Worm (Caenorhabditis elegans): Measurements from ENCODE around the gene idpb-1.
"Not testable (repeated sequence)": the region's sequence is repeated elsewhere in the genome, so short reads cannot be mapped to it uniquely, and the experiment has no call there.

Gene idpb-1

DNA sequence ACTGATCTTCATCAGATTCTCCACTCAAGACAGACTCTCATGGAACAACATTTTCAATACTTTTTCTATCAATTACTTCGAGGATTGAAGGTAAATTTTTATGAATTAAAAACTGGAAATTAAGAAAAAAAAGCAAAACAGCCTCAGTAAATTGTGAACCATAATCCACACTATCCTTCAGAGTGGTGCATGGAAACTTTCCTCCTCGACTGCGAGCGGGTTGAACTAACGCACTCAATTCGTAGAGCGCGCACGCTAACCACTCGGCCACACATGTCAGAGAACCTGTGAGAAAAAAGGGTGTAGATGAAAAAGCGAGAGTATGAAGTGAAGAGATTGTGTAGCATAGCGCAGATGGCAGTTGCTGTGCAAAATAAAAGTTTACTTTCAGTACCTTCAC, 3.2 kb downstream of the idpb-1 start (continued):
- TF ChIP-seq lsy-2 (tag; optimal IDR thresholded peaks at IDR 0.05) (peak; percentile 71), ceh-39 (tag; optimal IDR thresholded peaks at IDR 0.05) (no peak), pha-4 (tag; optimal IDR thresholded peaks at IDR 0.05) (peak; percentile 36), nhr-2 (tag; optimal IDR thresholded peaks at IDR 0.05) (no peak), unc-39 (tag; optimal IDR thresholded peaks at IDR 0.05) (peak; percentile 22), unc-120 (tag; optimal IDR thresholded peaks at IDR 0.05; ENCODE audit: poor library complexity, severe bottlenecking) (peak; percentile 96), blmp-1 (tag; optimal IDR thresholded peaks at IDR 0.05) (peak; percentile 11), sem-2 (GFP tag; optimal IDR thresholded peaks at IDR 0.05) (peak; percentile 94), ceh-43 (GFP tag; optimal IDR thresholded peaks at IDR 0.05) (peak; percentile 93), elt-3 (tag; optimal IDR thresholded peaks at IDR 0.05) (peak; percentile 40), flh-1 (GFP tag; optimal IDR thresholded peaks at IDR 0.05) (peak; percentile 93), mls-2 (tag; optimal IDR thresholded peaks at IDR 0.05) (peak; percentile 99), nhr-12 (tag; optimal IDR thresholded peaks at IDR 0.05) (peak; percentile 72)

DNA sequence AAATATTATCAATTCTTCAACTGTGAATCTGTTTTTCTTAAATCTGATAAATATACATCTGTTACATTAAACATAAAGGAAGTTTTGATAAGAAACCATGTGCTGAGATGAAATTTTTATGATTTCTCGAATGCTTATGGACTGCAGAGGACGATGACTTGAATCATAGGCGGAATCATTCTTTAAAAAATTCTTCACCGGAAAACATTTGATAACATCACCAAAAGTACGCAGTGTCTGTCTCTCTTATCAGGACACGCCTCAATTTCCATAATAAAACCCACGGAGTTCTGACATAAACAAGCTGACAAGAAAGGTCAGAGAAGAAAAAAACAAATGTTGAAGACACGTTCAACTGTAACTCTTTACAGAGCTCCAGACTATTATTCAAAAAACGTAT, 7.9 kb downstream of the idpb-1 start, which contains the start of gene F09C12.2:
TSS of gene F09C12.2 (plus strand) at position 320 of the 400 bp plus-strand sequence.
- TF ChIP-seq mep-1 (tag; optimal IDR thresholded peaks at IDR 0.05): no peak

DNA sequence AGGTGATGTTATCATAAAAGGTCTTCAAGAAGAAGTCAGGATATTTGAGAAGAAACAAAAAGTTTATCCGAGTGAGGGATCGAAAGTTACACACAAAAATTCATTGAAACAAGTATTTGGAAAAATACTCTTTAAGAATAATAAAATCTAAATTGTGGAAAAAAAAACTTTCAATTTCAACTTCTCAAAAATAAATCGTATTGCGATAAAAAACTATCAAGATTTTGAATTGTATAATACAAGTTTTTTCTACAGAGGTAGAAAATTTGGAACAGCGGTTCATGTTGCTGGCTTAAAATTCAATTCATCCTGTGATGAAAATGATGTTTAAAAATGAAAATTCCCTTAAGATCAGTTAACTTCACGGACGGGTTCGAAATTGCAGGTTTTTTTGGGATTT, 10.3 kb downstream of the idpb-1 start, which contains the start of gene F09C12.8:
TSS of gene F09C12.8 (plus strand) at position 301 of the 400 bp plus-strand sequence.
- TF ChIP-seq tbx-8 (GFP tag; optimal IDR thresholded peaks at IDR 0.05): no peak
- TF ChIP-seq nhr-76 (tag; optimal IDR thresholded peaks at IDR 0.05): no peak
- no peak for TF ChIP-seq zip-8 (tag; optimal IDR thresholded peaks at IDR 0.05)
- no peak for TF ChIP-seq ceh-83 (GFP tag; optimal IDR thresholded peaks at IDR 0.05)
- TF ChIP-seq ceh-43 (GFP tag; optimal IDR thresholded peaks at IDR 0.05): no peak
- TF ChIP-seq nhr-28 (tag; optimal IDR thresholded peaks at IDR 0.05): no peak
- no peak for TF ChIP-seq cnd-1 (tag; optimal IDR thresholded peaks at IDR 0.05)
- TF ChIP-seq lsy-2 (tag; optimal IDR thresholded peaks at IDR 0.05): no peak
- TF ChIP-seq nhr-12 (tag; optimal IDR thresholded peaks at IDR 0.05): no peak
- no peak for TF ChIP-seq ceh-39 (tag; optimal IDR thresholded peaks at IDR 0.05)
- TF ChIP-seq ces-1 (GFP tag; optimal IDR thresholded peaks at IDR 0.05): no peak
- no peak for TF ChIP-seq M03D4.4 (tag; optimal IDR thresholded peaks at IDR 0.05)
- TF ChIP-seq lin-13 (tag; optimal IDR thresholded peaks at IDR 0.05): no peak
- TF ChIP-seq drap-1 (GFP tag; optimal IDR thresholded peaks at IDR 0.05): no peak

DNA sequence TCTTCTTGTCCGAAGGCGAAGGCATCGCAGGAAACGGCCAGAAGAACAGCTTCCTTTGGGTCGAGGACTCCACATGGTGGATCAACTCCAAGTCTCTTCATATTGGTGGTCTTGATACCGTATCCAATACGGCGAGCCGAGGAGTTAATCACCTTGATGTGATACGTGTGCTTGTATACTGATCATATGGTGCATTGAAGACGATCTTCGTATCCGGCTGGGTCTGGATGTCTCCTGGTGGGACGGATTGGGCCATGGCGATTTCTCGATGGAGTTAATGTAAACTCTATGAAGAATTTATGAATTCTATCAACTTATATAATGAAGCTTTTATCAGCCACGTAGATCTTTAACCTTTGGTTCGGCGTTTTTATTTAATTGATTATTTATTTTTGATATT, 13.5 kb downstream of the idpb-1 start, which contains the start of gene msp-74:
TSS of gene msp-74 (minus strand) at position 101 of the 400 bp plus-strand sequence.
- not testable (repeated sequence) for TF ChIP-seq sptf-1, M03D4.4, nhr-12 (tag; optimal IDR thresholded peaks at IDR 0.05)

DNA sequence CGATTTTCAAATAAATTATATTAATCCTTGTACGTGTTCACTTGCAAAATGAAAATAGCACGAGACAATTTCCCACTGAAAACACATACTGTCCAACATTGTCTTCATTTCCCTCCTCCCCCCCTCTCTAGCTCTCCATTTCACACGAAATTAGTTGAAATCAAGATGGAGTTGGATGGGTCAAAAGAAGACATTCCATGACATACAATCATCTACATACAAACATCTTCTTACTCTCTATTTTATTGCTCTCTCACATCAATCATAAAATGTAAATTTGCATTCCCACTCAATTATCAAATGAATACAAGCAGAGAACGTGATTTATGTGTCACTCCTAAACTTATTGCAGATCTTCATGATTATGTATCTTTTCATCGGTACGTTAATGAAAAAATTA, 13.9 kb downstream of the idpb-1 start, which contains the start of gene srsy-1:
TSS of gene srsy-1 (plus strand) at position 301 of the 400 bp plus-strand sequence.
- no peak for TF ChIP-seq nhr-2 (tag; optimal IDR thresholded peaks at IDR 0.05)
- no peak for TF ChIP-seq zip-8 (tag; optimal IDR thresholded peaks at IDR 0.05)
- TF ChIP-seq mab-5 (tag; optimal IDR thresholded peaks at IDR 0.05): no peak
- TF ChIP-seq tbx-8 (GFP tag; optimal IDR thresholded peaks at IDR 0.05): no peak
- no peak for TF ChIP-seq nhr-12 (tag; optimal IDR thresholded peaks at IDR 0.05)
- no peak for TF ChIP-seq bed-3 (GFP tag; optimal IDR thresholded peaks at IDR 0.05)
- no peak for TF ChIP-seq hlh-1 (tag; optimal IDR thresholded peaks at IDR 0.05)
- no peak for TF ChIP-seq lin-32 (GFP tag; optimal IDR thresholded peaks at IDR 0.05)
- no peak for TF ChIP-seq elt-1 (tag; optimal IDR thresholded peaks at IDR 0.05; ENCODE audit: borderline replicate concordance, insufficient read depth)
- TF ChIP-seq lin-13 (tag; optimal IDR thresholded peaks at IDR 0.05): no peak
- no peak for TF ChIP-seq ceh-43 (GFP tag; optimal IDR thresholded peaks at IDR 0.05)
- no peak for TF ChIP-seq flh-1 (GFP tag; optimal IDR thresholded peaks at IDR 0.05)
- TF ChIP-seq mls-2 (tag; optimal IDR thresholded peaks at IDR 0.05): no peak
- TF ChIP-seq elt-3 (tag; optimal IDR thresholded peaks at IDR 0.05): no peak
- TF ChIP-seq unc-62 (GFP tag; optimal IDR thresholded peaks at IDR 0.05): no peak
